Worm (Caenorhabditis elegans): ENCODE measurements around the gene lat-1.

lat-1 gene

ce11 chrII:8920315-8920714 is 23.7 kb downstream of the lat-1 start:
- TF ChIP-seq nhr-25 (tag; optimal IDR thresholded peaks at IDR 0.05) (no peak), pha-4 (tag; optimal IDR thresholded peaks at IDR 0.05) (peak; percentile 27)

ce11 chrII:8920955-8921354 is 24.3 kb downstream of the lat-1 start:
- TF ChIP-seq jun-1 (tag; optimal IDR thresholded peaks at IDR 0.05) (no peak), fos-1 (tag; optimal IDR thresholded peaks at IDR 0.05) (no peak), mdl-1 (tag; optimal IDR thresholded peaks at IDR 0.05) (no peak), nhr-77 (tag; optimal IDR thresholded peaks at IDR 0.05) (no peak)

- no peak for TF ChIP-seq egl-27 (tag; optimal IDR thresholded peaks at IDR 0.05)
- no peak for TF ChIP-seq ztf-4 (tag; optimal IDR thresholded peaks at IDR 0.05)
- no peak for TF ChIP-seq nhr-25 (tag; optimal IDR thresholded peaks at IDR 0.05)
- no peak for TF ChIP-seq ama-1 (optimal IDR thresholded peaks at IDR 0.05)
- TF ChIP-seq unc-39 (tag; optimal IDR thresholded peaks at IDR 0.05), result no peak
- TF ChIP-seq nhr-12 (tag; optimal IDR thresholded peaks at IDR 0.05), result no peak
- TF ChIP-seq skn-1 (tag; optimal IDR thresholded peaks at IDR 0.05), result no peak
- TF ChIP-seq nhr-77 (tag; optimal IDR thresholded peaks at IDR 0.05), result no peak
- no peak for TF ChIP-seq ceh-9 (tag; optimal IDR thresholded peaks at IDR 0.05)
Observed at ce11 chrII:8921456-8921855, 24.8 kb downstream of the lat-1 start.

- TF ChIP-seq daf-12 (tag; optimal IDR thresholded peaks at IDR 0.05) (no peak), fos-1 (tag; optimal IDR thresholded peaks at IDR 0.05) (no peak), skn-1 (tag; optimal IDR thresholded peaks at IDR 0.05) (no peak), nfya-1 (tag; optimal IDR thresholded peaks at IDR 0.05; ENCODE audit: insufficient read depth) (peak; percentile 45), R02D3.7 (tag; optimal IDR thresholded peaks at IDR 0.05) (no peak), pqm-1 (tag; optimal IDR thresholded peaks at IDR 0.05) (peak; percentile 70), nhr-12 (tag; optimal IDR thresholded peaks at IDR 0.05) (no peak), nhr-77 (tag; optimal IDR thresholded peaks at IDR 0.05) (no peak), unc-62 (GFP tag; optimal IDR thresholded peaks at IDR 0.05) (no peak), lin-39 (tag; optimal IDR thresholded peaks at IDR 0.05) (peak; percentile 43), nhr-11 (tag; optimal IDR thresholded peaks at IDR 0.05) (no peak), tbx-2 (tag; optimal IDR thresholded peaks at IDR 0.05) (no peak), unc-39 (tag; optimal IDR thresholded peaks at IDR 0.05) (no peak), hmg-11 (tag; optimal IDR thresholded peaks at IDR 0.05) (peak; percentile 36), fkh-2 (tag; optimal IDR thresholded peaks at IDR 0.05) (no peak), nhr-76 (tag; optimal IDR thresholded peaks at IDR 0.05) (no peak), fkh-10 (GFP tag; optimal IDR thresholded peaks at IDR 0.05) (no peak), lin-15B (tag; optimal IDR thresholded peaks at IDR 0.05) (no peak), nhr-237 (tag; optimal IDR thresholded peaks at IDR 0.05) (no peak), ZK546.5 (tag; optimal IDR thresholded peaks at IDR 0.05) (no peak), ceh-28 (tag; optimal IDR thresholded peaks at IDR 0.05) (no peak), ztf-11 (tag; optimal IDR thresholded peaks at IDR 0.05) (no peak), elt-2 (tag; optimal IDR thresholded peaks at IDR 0.05) (peak; percentile 77), nhr-25 (tag; optimal IDR thresholded peaks at IDR 0.05) (no peak)
Observed at ce11 chrII:8922140-8922539, 25.5 kb downstream of the lat-1 start, which contains the start of gene B0457.6. B0457.6 (plus strand) TSS chrII:8922423.

ce11 chrII:8923187-8923586 is 26.5 kb downstream of the lat-1 start:
- peak; percentile 39 for TF ChIP-seq elt-2 (tag; optimal IDR thresholded peaks at IDR 0.05)
- no peak for TF ChIP-seq egl-27 (tag; optimal IDR thresholded peaks at IDR 0.05)
- TF ChIP-seq pqm-1 (tag; optimal IDR thresholded peaks at IDR 0.05), result peak; percentile 62

- peak; percentile 16 for TF ChIP-seq nhr-25 (tag; optimal IDR thresholded peaks at IDR 0.05)
- no peak for TF ChIP-seq mdl-1 (tag; optimal IDR thresholded peaks at IDR 0.05)
- no peak for TF ChIP-seq fkh-2 (tag; optimal IDR thresholded peaks at IDR 0.05)
- TF ChIP-seq nhr-237 (tag; optimal IDR thresholded peaks at IDR 0.05), result no peak
- no peak for TF ChIP-seq nhr-23 (tag; optimal IDR thresholded peaks at IDR 0.05)
- TF ChIP-seq aly-2 (tag; optimal IDR thresholded peaks at IDR 0.05), result no peak
- no peak for TF ChIP-seq elt-2 (tag; optimal IDR thresholded peaks at IDR 0.05)
- TF ChIP-seq pqm-1 (tag; optimal IDR thresholded peaks at IDR 0.05), result no peak
- TF ChIP-seq snpc-4 (tag; optimal IDR thresholded peaks at IDR 0.05), result no peak
Observed at ce11 chrII:8926451-8926850, 29.8 kb downstream of the lat-1 start, which contains the start of gene B0457.2. B0457.2 (minus strand) TSS chrII:8926551.
